Worm (Caenorhabditis elegans) whole organism, young adult: ENCODE data around the gene H01G02.3.

ENCODE experiments used
- B0336.3 ChIP-seq: fragments of 200-800 bp; sonication (Bioruptor generic); IDR thresholded peaks from 2 replicates; pipeline ENCODE4 v1.3.6; 2022; ENCODE audit warnings: missing genetic modification characterization, missing compliant biosample characterization
- F49E8.2 ChIP-seq: sonication (generic microtip); optimal IDR thresholded peaks from 3 replicates; lab custom pipeline; 2017; ENCODE audit warnings: missing genetic modification characterization, mild to moderate bottlenecking, missing compliant biosample characterization, antibody characterized with exemption, moderate library complexity; ENCODE audit not compliant: insufficient read depth
- F52B5.7 ChIP-seq: sonication (generic microtip); optimal IDR thresholded peaks from 2 replicates; lab custom pipeline; 2016; ENCODE audit warnings: mild to moderate bottlenecking, missing genetic modification characterization, missing compliant biosample characterization
- F57C9.4 ChIP-seq: sonication (generic microtip); optimal IDR thresholded peaks from 2 replicates; lab custom pipeline; 2017; ENCODE audit warnings: mild to moderate bottlenecking, missing genetic modification characterization, missing compliant biosample characterization
- Y67H2A.10 ChIP-seq: fragments of 200-800 bp; sonication (Bioruptor generic); conservative IDR thresholded peaks from 2 replicates; pipeline ENCODE4 v1.3.6; 2022; ENCODE audit warnings: missing genetic modification reagents, missing genetic modification characterization, missing compliant biosample characterization
- Y79H2A.3 ChIP-seq: fragments of 200-800 bp; sonication (Bioruptor generic); conservative IDR thresholded peaks from 2 replicates; pipeline ENCODE4 v1.3.6; 2022; ENCODE audit warnings: missing genetic modification reagents, missing genetic modification characterization, missing compliant biosample characterization
- ZK185.1 ChIP-seq: sonication (generic microtip); optimal IDR thresholded peaks from 2 replicates; lab custom pipeline; 2016; ENCODE audit warnings: mild to moderate bottlenecking, missing genetic modification characterization, missing compliant biosample characterization; ENCODE audit not compliant: poor library complexity, severe bottlenecking
- akir-1 ChIP-seq: fragments of 200-800 bp; sonication (Bioruptor generic); optimal IDR thresholded peaks from 2 replicates; lab custom pipeline; 2018; ENCODE audit warnings: mild to moderate bottlenecking, missing genetic modification characterization, moderate library complexity, missing compliant biosample characterization
- ama-1 ChIP-seq, 3 experiments: fragments of 150-350 bp in 1 of 3; sonication (generic microtip) in 2 of 3; optimal IDR thresholded peaks; 2 replicates each; lab custom pipeline; 2014 to 2018; ENCODE audit warnings: missing biosample characterization in 2 of 3, missing genetic modification characterization in 2 of 3, missing genetic modification reagents in 2 of 3
- atf-7 ChIP-seq: sonication (generic microtip); optimal IDR thresholded peaks from 2 replicates; lab custom pipeline; 2017; ENCODE audit warnings: mild to moderate bottlenecking, missing genetic modification characterization, missing compliant biosample characterization
- attf-3 ChIP-seq: fragments of 200-800 bp; sonication (Bioruptor generic); conservative IDR thresholded peaks from 2 replicates; pipeline ENCODE4 v1.3.6; 2022; ENCODE audit warnings: missing genetic modification reagents, missing genetic modification characterization, missing compliant biosample characterization
- ccch-3 ChIP-seq: fragments of 200-800 bp; sonication (Bioruptor generic); optimal IDR thresholded peaks from 2 replicates; lab custom pipeline; 2018; ENCODE audit warnings: mild to moderate bottlenecking, missing genetic modification characterization, missing compliant biosample characterization
- ceh-27 ChIP-seq: fragments of 200-800 bp; sonication (Bioruptor generic); optimal IDR thresholded peaks from 2 replicates; lab custom pipeline; 2018; ENCODE audit warnings: mild to moderate bottlenecking, missing genetic modification characterization, moderate library complexity, missing compliant biosample characterization
- ceh-40 ChIP-seq: fragments of 200-800 bp; sonication (Bioruptor generic); IDR thresholded peaks from 2 replicates; pipeline ENCODE4 v1.3.6; 2022; ENCODE audit warnings: missing genetic modification characterization, missing compliant biosample characterization
- ceh-58 ChIP-seq: fragments of 200-800 bp; sonication (Bioruptor generic); IDR thresholded peaks from 2 replicates; pipeline ENCODE4 v1.3.6; 2022; ENCODE audit warnings: missing genetic modification characterization, missing compliant biosample characterization
- dpl-1 ChIP-seq: fragments of 150-350 bp; optimal IDR thresholded peaks from 2 replicates; lab custom pipeline; 2014; ENCODE audit warnings: missing biosample characterization, missing genetic modification reagents, missing genetic modification characterization
- fkh-3 ChIP-seq: sonication (generic microtip); optimal IDR thresholded peaks from 2 replicates; lab custom pipeline; 2016; ENCODE audit warnings: mild to moderate bottlenecking, missing genetic modification characterization, missing compliant biosample characterization
- hmg-1.2 ChIP-seq: fragments of 200-800 bp; sonication (Bioruptor generic); IDR thresholded peaks from 2 replicates; pipeline ENCODE4 v1.3.6; 2022; ENCODE audit warnings: missing genetic modification reagents, missing genetic modification characterization, missing compliant biosample characterization
- let-526 ChIP-seq: fragments of 200-800 bp; sonication (Bioruptor generic); IDR thresholded peaks from 2 replicates; pipeline ENCODE4 v1.3.6; 2022; ENCODE audit warnings: missing genetic modification reagents, missing genetic modification characterization, missing compliant biosample characterization
- let-607 ChIP-seq, 2 experiments: fragments of 200-800 bp in 1 of 2; sonication (Bioruptor generic) in 1 of 2; sonication (generic microtip) in 1 of 2; optimal IDR thresholded peaks; 2 replicates each; lab custom pipeline; 2016 to 2018; ENCODE audit warnings: mild to moderate bottlenecking in 2 of 2, missing compliant biosample characterization in 2 of 2, missing genetic modification characterization in 2 of 2, moderate library complexity in 2 of 2, missing genotype in 1 of 2
- lin-54 ChIP-seq: fragments of 200-800 bp; sonication (Bioruptor generic); optimal IDR thresholded peaks from 2 replicates; lab custom pipeline; 2018; ENCODE audit warnings: mild to moderate bottlenecking, missing genetic modification characterization, missing compliant biosample characterization
- lsy-27 ChIP-seq: sonication (generic microtip); optimal IDR thresholded peaks from 2 replicates; lab custom pipeline; 2017; ENCODE audit warnings: missing genetic modification characterization, mild to moderate bottlenecking, missing compliant biosample characterization, antibody characterized with exemption, missing genotype, borderline replicate concordance; ENCODE audit not compliant: insufficient read depth
- madf-10 ChIP-seq: sonication (generic microtip); optimal IDR thresholded peaks from 2 replicates; lab custom pipeline; 2016; ENCODE audit warnings: mild to moderate bottlenecking, missing genetic modification characterization, missing compliant biosample characterization
- madf-3 ChIP-seq: fragments of 200-800 bp; sonication (Bioruptor generic); IDR thresholded peaks from 2 replicates; pipeline ENCODE4 v1.3.6; 2022; ENCODE audit warnings: missing genetic modification reagents, missing genetic modification characterization, missing compliant biosample characterization
- madf-6 ChIP-seq: fragments of 200-800 bp; sonication (Bioruptor generic); IDR thresholded peaks from 2 replicates; pipeline ENCODE4 v1.3.6; 2022; ENCODE audit warnings: missing genetic modification reagents, missing genetic modification characterization, missing compliant biosample characterization
- mel-28 ChIP-seq: sonication (generic microtip); optimal IDR thresholded peaks from 2 replicates; lab custom pipeline; 2016; ENCODE audit warnings: borderline replicate concordance, mild to moderate bottlenecking, missing genetic modification characterization, missing compliant biosample characterization
- mes-4 ChIP-seq: sonication (generic microtip); optimal IDR thresholded peaks from 2 replicates; lab custom pipeline; 2016; ENCODE audit warnings: missing genotype, missing genetic modification characterization, missing compliant biosample characterization
- nfya-1 ChIP-seq: sonication (generic microtip); optimal IDR thresholded peaks from 2 replicates; lab custom pipeline; 2017; ENCODE audit warnings: antibody characterized with exemption, missing compliant biosample characterization, missing genetic modification characterization, borderline replicate concordance; ENCODE audit not compliant: insufficient read depth
- nfyb-1 ChIP-seq: fragments of 200-800 bp; sonication (Bioruptor generic); IDR thresholded peaks from 2 replicates; pipeline ENCODE4 v1.3.6; 2022; ENCODE audit warnings: missing genetic modification reagents, missing genetic modification characterization, missing compliant biosample characterization
- nhr-90 ChIP-seq: sonication (generic microtip); optimal IDR thresholded peaks from 2 replicates; lab custom pipeline; 2016; ENCODE audit warnings: missing genotype, mild to moderate bottlenecking, missing genetic modification characterization, missing compliant biosample characterization
- pbrm-1 ChIP-seq: fragments of 200-800 bp; sonication (Bioruptor generic); IDR thresholded peaks from 2 replicates; pipeline ENCODE4 v1.3.6; 2022; ENCODE audit warnings: missing genetic modification reagents, missing genetic modification characterization, missing compliant biosample characterization
- rcor-1 ChIP-seq: fragments of 200-800 bp; sonication (Bioruptor generic); IDR thresholded peaks from 2 replicates; pipeline ENCODE4 v1.3.6; 2022; ENCODE audit warnings: missing genetic modification reagents, missing genetic modification characterization, missing compliant biosample characterization
- sdz-38 ChIP-seq: sonication (generic microtip); optimal IDR thresholded peaks from 2 replicates; lab custom pipeline; 2016; ENCODE audit warnings: missing genotype, missing genetic modification characterization, missing compliant biosample characterization
- sea-2 ChIP-seq: fragments of 200-800 bp; sonication (Bioruptor generic); IDR thresholded peaks from 2 replicates; pipeline ENCODE4 v1.3.6; 2022; ENCODE audit warnings: missing genetic modification characterization, missing compliant biosample characterization
- snpc-1.3 ChIP-seq: sonication (generic microtip); optimal IDR thresholded peaks from 2 replicates; lab custom pipeline; 2017; ENCODE audit warnings: missing genetic modification characterization, mild to moderate bottlenecking, missing compliant biosample characterization, antibody characterized with exemption, moderate library complexity, missing genotype, missing genetic modification reagents; ENCODE audit not compliant: insufficient read depth
- snpc-4 ChIP-seq, 5 experiments: fragments of 150-350 bp in 1 of 5; sonication (generic microtip) in 4 of 5; optimal IDR thresholded peaks; 2 replicates each; lab custom pipeline; 2014 to 2018; ENCODE audit warnings: missing genetic modification characterization in 5 of 5, missing biosample characterization in 3 of 5, antibody characterized with exemption in 2 of 5, mild to moderate bottlenecking in 2 of 5, missing compliant biosample characterization in 2 of 5, missing genotype in 2 of 5, moderate library complexity in 2 of 5, missing genetic modification reagents in 1 of 5
- tlf-1 ChIP-seq: fragments of 200-800 bp; sonication (Bioruptor generic); optimal IDR thresholded peaks from 2 replicates; lab custom pipeline; 2018; ENCODE audit warnings: mild to moderate bottlenecking, missing genetic modification characterization, missing compliant biosample characterization
- unc-130 ChIP-seq: sonication (generic microtip); optimal IDR thresholded peaks from 2 replicates; lab custom pipeline; 2016; ENCODE audit warnings: missing genetic modification reagents, missing genetic modification characterization, missing compliant biosample characterization
- unc-62 ChIP-seq: fragments of 150-350 bp; optimal IDR thresholded peaks from 2 replicates; lab custom pipeline; 2014; ENCODE audit warnings: missing biosample characterization, missing genetic modification reagents, missing genetic modification characterization
- xnd-1 ChIP-seq: sonication (generic microtip); optimal IDR thresholded peaks from 2 replicates; lab custom pipeline; 2016; ENCODE audit warnings: missing genotype, missing genetic modification reagents, missing genetic modification characterization, missing compliant biosample characterization
- ztf-18 ChIP-seq: sonication (generic microtip); optimal IDR thresholded peaks from 2 replicates; lab custom pipeline; 2016; ENCODE audit warnings: missing genotype, mild to moderate bottlenecking, missing genetic modification characterization, missing compliant biosample characterization
- ztf-22 ChIP-seq: fragments of 200-800 bp; sonication (Bioruptor generic); optimal IDR thresholded peaks from 2 replicates; lab custom pipeline; 2018; ENCODE audit warnings: mild to moderate bottlenecking, missing genetic modification characterization, moderate library complexity, missing compliant biosample characterization
- ztf-25 ChIP-seq: fragments of 200-800 bp; sonication (Bioruptor generic); IDR thresholded peaks from 2 replicates; pipeline ENCODE4 v1.3.6; 2022; ENCODE audit warnings: missing genetic modification reagents, missing genetic modification characterization, missing compliant biosample characterization
- ztf-26 ChIP-seq: sonication (generic microtip); optimal IDR thresholded peaks from 2 replicates; lab custom pipeline; 2017; ENCODE audit warnings: missing genetic modification characterization, missing compliant biosample characterization

H01G02.3 gene

DNA sequence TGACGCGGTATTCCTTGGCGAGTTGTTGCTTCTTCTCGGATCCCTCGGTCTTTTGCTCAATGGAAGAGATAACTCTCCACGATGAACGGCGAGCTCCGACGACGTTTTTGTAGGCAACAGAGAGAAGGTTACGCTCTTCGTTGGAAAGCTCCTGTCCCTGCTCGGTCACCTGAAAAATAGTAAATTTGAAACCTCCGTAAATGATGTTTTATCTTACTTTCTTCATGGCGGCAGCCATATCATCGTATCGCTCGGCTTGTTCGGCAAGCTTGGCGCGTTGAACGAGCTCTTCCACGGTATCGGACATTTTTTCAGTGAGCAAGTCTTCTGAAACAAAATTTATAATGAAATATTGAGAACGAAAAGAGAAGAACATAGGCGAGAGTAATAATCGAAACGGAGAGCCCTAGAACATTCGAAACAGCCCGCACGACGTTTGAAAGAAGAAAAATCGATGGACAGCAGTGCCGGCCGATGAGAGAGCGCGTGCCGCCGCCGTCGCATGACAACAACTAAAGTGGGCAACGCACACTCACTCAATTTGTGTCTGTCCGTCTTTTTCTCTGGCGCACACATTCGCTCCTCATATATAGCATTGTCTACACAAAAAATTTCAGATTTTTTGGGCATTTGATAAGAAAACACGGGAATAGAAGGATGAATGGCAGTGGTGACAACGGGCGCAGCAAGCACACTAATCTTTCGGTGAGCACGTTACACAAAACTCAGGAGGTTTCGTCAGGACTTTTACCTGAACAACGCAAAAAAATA is 29.4 kb upstream of the H01G02.3 start, which contains the start of the genes par-5 and M117.3 (continued):
- no peak for TF ChIP-seq mel-28 (tag; lab: Kevin White, UChicago)
- no peak for TF ChIP-seq fkh-3 (tag; lab: Kevin White, UChicago)
- 0 out of 2 replicates have a peak, but pooled peaks have one; percentile 8 for TF ChIP-seq attf-3
- TF ChIP-seq ztf-22 (GFP tag; lab: Kevin White, UChicago), result peak; percentile 16
- no peak for TF ChIP-seq F57C9.4 (tag; lab: Kevin White, UChicago)
- no peak for TF ChIP-seq ceh-40 (GFP tag; lab: Robert Waterston, UW)
- TF ChIP-seq madf-6, result peak; percentile 29; the same call in 1 of the 2 replicates
- TF ChIP-seq hmg-1.2 (GFP tag; lab: Robert Waterston, UW), result peak; percentile 62; the same call in 1 of the 2 replicates
- no peak for TF ChIP-seq ceh-58
- TF ChIP-seq let-526, result no peak
- peak; percentile 74; the same call in 1 of the 2 replicates for TF ChIP-seq B0336.3 (GFP tag; lab: Robert Waterston, UW)
- no peak for TF ChIP-seq ama-1 (optimal IDR thresholded peaks at IDR 0.05; lab: Kevin White, UChicago)
- TF ChIP-seq ama-1 (GFP tag; optimal IDR thresholded peaks at IDR 0.05; lab: Kevin White, UChicago), result no peak
- no peak for TF ChIP-seq xnd-1 (tag; lab: Kevin White, UChicago)
- TF ChIP-seq madf-10 (tag; lab: Kevin White, UChicago), result peak; percentile 64
- TF ChIP-seq Y79H2A.3 (GFP tag; lab: Robert Waterston, UW), result no peak
- peak; percentile 36 to 39 for TF ChIP-seq let-607 (tag; optimal IDR thresholded peaks at IDR 0.05; lab: Kevin White, UChicago)
- TF ChIP-seq mes-4, result no peak
- TF ChIP-seq ZK185.1 (tag; lab: Kevin White, UChicago), result peak; percentile 57
- no peak for TF ChIP-seq snpc-1.3 (tag; lab: Kevin White, UChicago)
- TF ChIP-seq unc-62 (GFP tag; lab: Kevin White, UChicago), result no peak
- TF ChIP-seq sea-2 (GFP tag; lab: Robert Waterston, UW), result 0 out of 2 replicates have a peak, but pooled peaks have one; percentile 26
- TF ChIP-seq madf-3, result no peak; the same call in 1 of the 2 replicates
- TF ChIP-seq akir-1 (GFP tag; lab: Kevin White, UChicago), result no peak
- no peak for TF ChIP-seq lsy-27 (tag; lab: Kevin White, UChicago)
- TF ChIP-seq nfyb-1 (GFP tag; lab: Robert Waterston, UW), result peak; percentile 90
- peak; percentile 26 for TF ChIP-seq F52B5.7 (tag; lab: Kevin White, UChicago)
- TF ChIP-seq ccch-3 (GFP tag; lab: Kevin White, UChicago), result no peak
- no peak for TF ChIP-seq ztf-25 (GFP tag; lab: Robert Waterston, UW)
- peak; percentile 69 for TF ChIP-seq atf-7
- no peak for TF ChIP-seq sdz-38 (tag; lab: Kevin White, UChicago)
- peak; percentile 21 for TF ChIP-seq tlf-1 (GFP tag; lab: Kevin White, UChicago)
- TF ChIP-seq ceh-27 (GFP tag; lab: Kevin White, UChicago), result peak; percentile 90
- peak; percentile 21 for TF ChIP-seq ztf-26 (tag; lab: Kevin White, UChicago)
- no peak for TF ChIP-seq F49E8.2 (tag; lab: Kevin White, UChicago)
- no peak for TF ChIP-seq snpc-4 (GFP tag; optimal IDR thresholded peaks at IDR 0.05; lab: Kevin White, UChicago)
- TF ChIP-seq snpc-4 (tag; optimal IDR thresholded peaks at IDR 0.05; lab: Kevin White, UChicago), result peak in 3 of 4 experiments; percentile 5 to 18 (median 15)
- TF ChIP-seq dpl-1 (GFP tag; lab: Kevin White, UChicago), result no peak
- TF ChIP-seq lin-54 (GFP tag; lab: Kevin White, UChicago), result peak; percentile 68
- no peak for TF ChIP-seq unc-130 (GFP tag; lab: Kevin White, UChicago)
- peak; percentile 27 for TF ChIP-seq nhr-90 (tag; lab: Kevin White, UChicago)
- TF ChIP-seq Y67H2A.10 (GFP tag; lab: Robert Waterston, UW), result no peak; the same call in 1 of the 2 replicates
- no peak for TF ChIP-seq nfya-1 (tag; lab: Kevin White, UChicago)
- TF ChIP-seq rcor-1 (GFP tag; lab: Robert Waterston, UW), result peak; percentile 57
- peak; percentile 67; the same call in 1 of the 2 replicates for TF ChIP-seq pbrm-1 (GFP tag; lab: Robert Waterston, UW)
- TF ChIP-seq ztf-18 (tag; lab: Kevin White, UChicago), result peak; percentile 55
